Worm (Caenorhabditis elegans): ENCODE results near the gene kin-29.

Gene kin-29

ce11 chrX:2852388-2852908 is at the start of gene kin-29:
kin-29 (minus strand) TSS chrX:2852438.
- peak; percentile 68 for TF ChIP-seq sox-4 (tag; optimal IDR thresholded peaks at IDR 0.05)
- peak; percentile 68 for TF ChIP-seq dve-1 (tag; optimal IDR thresholded peaks at IDR 0.05)
- TF ChIP-seq Y22D7AL.16 (tag; optimal IDR thresholded peaks at IDR 0.05) = no peak
- TF ChIP-seq madf-2 (tag; optimal IDR thresholded peaks at IDR 0.05) = peak; percentile 57
- peak; percentile 89 for TF ChIP-seq nfya-1 (tag; optimal IDR thresholded peaks at IDR 0.05)
- TF ChIP-seq hlh-6 (tag; optimal IDR thresholded peaks at IDR 0.05) = peak; percentile 78
- no peak for TF ChIP-seq hlh-13 (GFP tag; optimal IDR thresholded peaks at IDR 0.05)
- no peak for TF ChIP-seq hlh-15 (tag; optimal IDR thresholded peaks at IDR 0.05)
- TF ChIP-seq lim-6 (tag; optimal IDR thresholded peaks at IDR 0.05) = peak; percentile 45
- TF ChIP-seq pha-2 (tag; optimal IDR thresholded peaks at IDR 0.05) = peak; percentile 45
- peak; percentile 68 for TF ChIP-seq fax-1 (tag; optimal IDR thresholded peaks at IDR 0.05)
- peak; percentile 96 for TF ChIP-seq ceh-34 (tag; optimal IDR thresholded peaks at IDR 0.05)
- TF ChIP-seq odd-2 (tag; optimal IDR thresholded peaks at IDR 0.05) = no peak
- peak; percentile 22 for TF ChIP-seq T23F11.4 (GFP tag; optimal IDR thresholded peaks at IDR 0.05)
- TF ChIP-seq ahr-1 (tag; optimal IDR thresholded peaks at IDR 0.05) = no peak
- TF ChIP-seq ama-1 (optimal IDR thresholded peaks at IDR 0.05) = no peak
- no peak for TF ChIP-seq ceh-45 (GFP tag; IDR thresholded peaks at IDR 0.05)
- TF ChIP-seq ceh-30 (tag; optimal IDR thresholded peaks at IDR 0.05) = no peak
- peak; percentile 5 for TF ChIP-seq C38D4.7 (GFP tag; optimal IDR thresholded peaks at IDR 0.05)
- peak; percentile 62 for TF ChIP-seq pat-9 (tag; optimal IDR thresholded peaks at IDR 0.05)
- peak; percentile 1; the same call in 1 of the 2 replicates for TF ChIP-seq sox-2 (GFP tag; IDR thresholded peaks at IDR 0.05)
- TF ChIP-seq ceh-9 (tag; optimal IDR thresholded peaks at IDR 0.05) = no peak
- TF ChIP-seq ttx-3 (tag; optimal IDR thresholded peaks at IDR 0.05) = no peak
- TF ChIP-seq ceh-6 (GFP tag; optimal IDR thresholded peaks at IDR 0.05) = peak; percentile 52
- no peak for TF ChIP-seq nhr-232 (tag; optimal IDR thresholded peaks at IDR 0.05)
- peak; percentile 36 for TF ChIP-seq elt-2 (tag; optimal IDR thresholded peaks at IDR 0.05)
- TF ChIP-seq ztf-16 (tag; optimal IDR thresholded peaks at IDR 0.05) = peak; percentile 64
- no peak for TF ChIP-seq gmeb-2 (tag; optimal IDR thresholded peaks at IDR 0.05)
- TF ChIP-seq K02D7.2 (tag; optimal IDR thresholded peaks at IDR 0.05) = no peak
- peak; percentile 81 for TF ChIP-seq F13H6.1 (tag; optimal IDR thresholded peaks at IDR 0.05)
- no peak for TF ChIP-seq lin-11 (tag; optimal IDR thresholded peaks at IDR 0.05)
- no peak for TF ChIP-seq ceh-22 (tag; optimal IDR thresholded peaks at IDR 0.05)
- TF ChIP-seq che-1 (tag; optimal IDR thresholded peaks at IDR 0.05) = peak; percentile 44
- peak; percentile 91 for TF ChIP-seq rnt-1 (tag; optimal IDR thresholded peaks at IDR 0.05)
- TF ChIP-seq syd-9 (tag; optimal IDR thresholded peaks at IDR 0.05) = peak; percentile 68
- peak; percentile 65 for TF ChIP-seq dmd-4 (tag; optimal IDR thresholded peaks at IDR 0.05; ENCODE audit: borderline replicate concordance)
- TF ChIP-seq pros-1 (tag; optimal IDR thresholded peaks at IDR 0.05) = peak; percentile 85
- TF ChIP-seq eyg-1 (tag; optimal IDR thresholded peaks at IDR 0.05) = peak; percentile 19
- TF ChIP-seq pha-4 (tag; optimal IDR thresholded peaks at IDR 0.05) = no peak
- peak; percentile 89 for TF ChIP-seq sdc-2 (tag; optimal IDR thresholded peaks at IDR 0.05)
- peak; percentile 20 for TF ChIP-seq zip-5 (tag; optimal IDR thresholded peaks at IDR 0.05)
- peak; percentile 13 for TF ChIP-seq ceh-48 (tag; optimal IDR thresholded peaks at IDR 0.05)
- no peak for TF ChIP-seq unc-3 (GFP tag; conservative IDR thresholded peaks at IDR 0.05)
- peak; percentile 53 for TF ChIP-seq unc-3 (tag; optimal IDR thresholded peaks at IDR 0.05)
- peak; percentile 74 for TF ChIP-seq pqm-1 (tag; optimal IDR thresholded peaks at IDR 0.05)
- peak; percentile 94 for TF ChIP-seq ceh-31 (tag; optimal IDR thresholded peaks at IDR 0.05)
- no peak for TF ChIP-seq tbx-7 (tag; optimal IDR thresholded peaks at IDR 0.05)
- TF ChIP-seq elt-4 (tag; optimal IDR thresholded peaks at IDR 0.05) = no peak
- TF ChIP-seq fkh-6 (tag; optimal IDR thresholded peaks at IDR 0.05) = no peak
- no peak for TF ChIP-seq pax-1 (tag; optimal IDR thresholded peaks at IDR 0.05)
- TF ChIP-seq hlh-8 (tag; optimal IDR thresholded peaks at IDR 0.05) = peak; percentile 76
- TF ChIP-seq tbx-2 (tag; optimal IDR thresholded peaks at IDR 0.05) = peak; percentile 95
- TF ChIP-seq ceh-19 (GFP tag; optimal IDR thresholded peaks at IDR 0.05) = peak; percentile 80
- no peak for TF ChIP-seq ceh-24 (tag; optimal IDR thresholded peaks at IDR 0.05)
